Worm (Caenorhabditis elegans): ENCODE data around the gene nhr-10.

nhr-10 gene

DNA sequence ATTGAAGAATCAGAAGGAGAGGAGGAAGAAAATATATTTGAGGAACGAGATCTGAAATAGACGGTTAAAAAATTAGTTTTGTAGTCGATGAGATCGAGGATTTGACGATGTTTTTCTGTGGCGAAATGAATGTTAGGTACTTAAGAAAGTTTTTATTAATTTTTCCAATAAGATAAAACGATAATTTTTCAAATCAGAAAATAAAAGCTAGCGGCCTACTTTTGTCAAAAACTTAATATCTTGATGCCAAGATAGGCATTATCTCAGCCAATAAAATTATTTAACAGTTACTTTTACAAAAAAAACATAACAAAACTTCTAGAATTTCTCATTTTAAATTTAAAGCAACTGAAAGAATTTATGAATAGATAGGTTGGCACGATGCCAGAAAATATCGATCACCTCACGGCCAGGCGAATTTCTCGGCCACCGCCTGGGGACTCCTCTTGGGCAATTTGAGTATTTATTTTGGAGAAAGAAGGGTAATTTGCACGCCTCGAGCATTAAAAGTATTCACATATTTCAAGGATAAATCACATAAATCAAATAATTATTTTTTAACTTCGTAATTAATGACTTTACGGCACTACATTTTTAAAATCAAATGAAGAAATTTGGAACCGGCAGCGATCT is 27.4 kb downstream of the nhr-10 start, which contains the start of gene fubl-2 (continued):
- TF ChIP-seq Y67H2A.10 (GFP tag; conservative IDR thresholded peaks at IDR 0.05) (no peak), atf-7 (tag; optimal IDR thresholded peaks at IDR 0.05) (no peak), lin-26 (GFP tag; IDR thresholded peaks at IDR 0.05) (no peak), unc-62 (GFP tag; optimal IDR thresholded peaks at IDR 0.05) (no peak), ccch-3 (GFP tag; optimal IDR thresholded peaks at IDR 0.05) (no peak), rec-8 (tag; optimal IDR thresholded peaks at IDR 0.05) (peak in 1 of 2 experiments; percentile 26), sea-2 (GFP tag; IDR thresholded peaks at IDR 0.05) (no peak), fkh-3 (tag; optimal IDR thresholded peaks at IDR 0.05) (no peak), rcor-1 (GFP tag; IDR thresholded peaks at IDR 0.05) (no peak), F22D6.2 (tag; optimal IDR thresholded peaks at IDR 0.05) (no peak), hmg-1.2 (GFP tag; IDR thresholded peaks at IDR 0.05) (no peak; the same call in 1 of the 2 replicates), let-607 (tag; optimal IDR thresholded peaks at IDR 0.05) (peak in 1 of 2 experiments; percentile 14), T26A5.8 (tag; optimal IDR thresholded peaks at IDR 0.05) (no peak), attf-5 (GFP tag; optimal IDR thresholded peaks at IDR 0.05) (peak; percentile 4), hlh-26 (GFP tag; conservative IDR thresholded peaks at IDR 0.05) (no peak), B0336.3 (GFP tag; IDR thresholded peaks at IDR 0.05) (no peak), attf-3 (GFP tag; conservative IDR thresholded peaks at IDR 0.05) (0 out of 2 replicates have a peak, but pooled peaks have one; percentile 38), ceh-91 (GFP tag; IDR thresholded peaks at IDR 0.05) (peak; percentile 26; the same call in 1 of the 2 replicates), hrde-1 (tag; optimal IDR thresholded peaks at IDR 0.05; ENCODE audit: borderline replicate concordance) (no peak), Y53G8AR.9 (GFP tag; conservative IDR thresholded peaks at IDR 0.05) (no peak), madf-8 (GFP tag; conservative IDR thresholded peaks at IDR 0.05) (no peak), hlh-12 (tag; optimal IDR thresholded peaks at IDR 0.05) (no peak), B0261.1 (tag; optimal IDR thresholded peaks at IDR 0.05) (no peak), him-1 (tag; optimal IDR thresholded peaks at IDR 0.05) (peak; percentile 5), mxl-1 (tag; optimal IDR thresholded peaks at IDR 0.05) (no peak), lir-1 (GFP tag; conservative IDR thresholded peaks at IDR 0.05) (no peak), F39B2.1 (GFP tag; IDR thresholded peaks at IDR 0.05) (no peak), madf-3 (GFP tag; IDR thresholded peaks at IDR 0.05) (no peak), unc-130 (GFP tag; optimal IDR thresholded peaks at IDR 0.05) (peak; percentile 49), ceh-58 (GFP tag; IDR thresholded peaks at IDR 0.05) (no peak), attf-6 (GFP tag; IDR thresholded peaks at IDR 0.05) (no peak), bed-2 (GFP tag; IDR thresholded peaks at IDR 0.05) (no peak), K11D2.4 (GFP tag; IDR thresholded peaks at IDR 0.05) (no peak; the same call in 1 of the 2 replicates), somi-1 (GFP tag; optimal IDR thresholded peaks at IDR 0.05) (no peak), egrh-3 (GFP tag; IDR thresholded peaks at IDR 0.05) (no peak), nfyb-1 (GFP tag; IDR thresholded peaks at IDR 0.05) (no peak), ztf-26 (tag; optimal IDR thresholded peaks at IDR 0.05) (no peak), zim-3 (tag; optimal IDR thresholded peaks at IDR 0.05) (no peak), akir-1 (GFP tag; optimal IDR thresholded peaks at IDR 0.05) (no peak), ztf-28 (GFP tag; IDR thresholded peaks at IDR 0.05) (no peak), ztf-25 (GFP tag; IDR thresholded peaks at IDR 0.05) (no peak), F55B11.4 (tag; optimal IDR thresholded peaks at IDR 0.05; ENCODE audit: borderline replicate concordance, insufficient read depth) (no peak), mcd-1 (GFP tag; IDR thresholded peaks at IDR 0.05) (no peak), chd-7 (tag; optimal IDR thresholded peaks at IDR 0.05) (no peak), snpc-1.1 (tag; optimal IDR thresholded peaks at IDR 0.05; ENCODE audit: insufficient read depth) (peak; percentile 28), ZK185.1 (tag; optimal IDR thresholded peaks at IDR 0.05; ENCODE audit: poor library complexity, severe bottlenecking) (peak; percentile 62), aptf-2 (GFP tag; conservative IDR thresholded peaks at IDR 0.05) (0 out of 2 replicates have a peak, but pooled peaks have one; percentile 63), sptf-2 (GFP tag; optimal IDR thresholded peaks at IDR 0.05) (no peak)

Data from whole organism, young adult.